Worm (Caenorhabditis elegans) whole organism, late embryonic: ENCODE results near the gene dnc-3.

Experiments used
- C08G9.2 ChIP-seq: sonication (generic microtip); optimal IDR thresholded peaks from 2 replicates; lab custom pipeline; 2016; ENCODE audit warnings: mild to moderate bottlenecking, missing genetic modification characterization, moderate library complexity, missing compliant biosample characterization
- C38D4.7 ChIP-seq: fragments of 200-800 bp; sonication (Bioruptor generic); optimal IDR thresholded peaks from 2 replicates; lab custom pipeline; 2018; ENCODE audit warnings: mild to moderate bottlenecking, missing genetic modification characterization, moderate library complexity, missing compliant biosample characterization
- F13H6.1 ChIP-seq: sonication (generic microtip); optimal IDR thresholded peaks from 2 replicates; lab custom pipeline; 2016; ENCODE audit warnings: missing genetic modification characterization, missing compliant biosample characterization
- K09A11.1 ChIP-seq: sonication (generic microtip); optimal IDR thresholded peaks from 2 replicates; lab custom pipeline; 2017; ENCODE audit warnings: antibody characterized with exemption, mild to moderate bottlenecking, missing genetic modification characterization, missing compliant biosample characterization; ENCODE audit not compliant: insufficient read depth
- Y22D7AL.16 ChIP-seq: sonication (generic microtip); optimal IDR thresholded peaks from 2 replicates; lab custom pipeline; 2016; ENCODE audit warnings: missing genetic modification characterization, missing compliant biosample characterization
- ceh-19 ChIP-seq: fragments of 200-800 bp; sonication (Bioruptor generic); optimal IDR thresholded peaks from 2 replicates; lab custom pipeline; 2018; ENCODE audit warnings: mild to moderate bottlenecking, missing genetic modification characterization, missing compliant biosample characterization
- ceh-2 ChIP-seq: sonication (generic microtip); optimal IDR thresholded peaks from 2 replicates; lab custom pipeline; 2016; ENCODE audit warnings: missing genotype, missing genetic modification characterization, missing compliant biosample characterization
- ceh-45 ChIP-seq: fragments of 200-800 bp; sonication (Bioruptor generic); IDR thresholded peaks from 2 replicates; pipeline ENCODE4 v1.3.6; 2022; ENCODE audit warnings: missing genetic modification reagents, missing genetic modification characterization, missing compliant biosample characterization
- ceh-48 ChIP-seq: sonication (generic microtip); optimal IDR thresholded peaks from 2 replicates; lab custom pipeline; 2016; ENCODE audit warnings: missing genetic modification characterization, inconsistent platforms, missing compliant biosample characterization
- ceh-6 ChIP-seq: fragments of 200-800 bp; sonication (Bioruptor generic); optimal IDR thresholded peaks from 2 replicates; lab custom pipeline; 2018; ENCODE audit warnings: mild to moderate bottlenecking, missing genetic modification characterization, missing compliant biosample characterization
- che-1 ChIP-seq: sonication (generic microtip); optimal IDR thresholded peaks from 2 replicates; lab custom pipeline; 2016; ENCODE audit warnings: mild to moderate bottlenecking, missing genetic modification characterization, missing compliant biosample characterization
- dve-1 ChIP-seq: sonication (generic microtip); optimal IDR thresholded peaks from 2 replicates; lab custom pipeline; 2017; ENCODE audit warnings: antibody characterized with exemption, mild to moderate bottlenecking, missing genetic modification characterization, missing compliant biosample characterization
- eyg-1 ChIP-seq: sonication (generic microtip); optimal IDR thresholded peaks from 2 replicates; lab custom pipeline; 2016; ENCODE audit warnings: missing genotype, missing genetic modification characterization, missing compliant biosample characterization
- fax-1 ChIP-seq: sonication (generic microtip); optimal IDR thresholded peaks from 2 replicates; lab custom pipeline; 2016; ENCODE audit warnings: missing genotype, missing genetic modification characterization, missing compliant biosample characterization
- fkh-6 ChIP-seq: sonication (generic microtip); optimal IDR thresholded peaks from 2 replicates; lab custom pipeline; 2016; ENCODE audit warnings: missing genetic modification characterization, missing compliant biosample characterization
- gmeb-2 ChIP-seq: sonication (generic microtip); optimal IDR thresholded peaks from 2 replicates; lab custom pipeline; 2016; ENCODE audit warnings: missing genetic modification characterization, inconsistent platforms, missing compliant biosample characterization
- hlh-13 ChIP-seq: fragments of 200-800 bp; sonication (Bioruptor generic); optimal IDR thresholded peaks from 2 replicates; lab custom pipeline; 2018; ENCODE audit warnings: mild to moderate bottlenecking, missing genetic modification characterization, missing compliant biosample characterization
- hlh-15 ChIP-seq: sonication (generic microtip); optimal IDR thresholded peaks from 2 replicates; lab custom pipeline; 2016; ENCODE audit warnings: missing genetic modification characterization, missing compliant biosample characterization
- hlh-30 ChIP-seq: sonication (generic microtip); optimal IDR thresholded peaks from 2 replicates; lab custom pipeline; 2017; ENCODE audit warnings: antibody characterized with exemption, missing genetic modification characterization, missing compliant biosample characterization; ENCODE audit not compliant: insufficient read depth
- hlh-6 ChIP-seq: sonication (generic microtip); optimal IDR thresholded peaks from 2 replicates; lab custom pipeline; 2016; ENCODE audit warnings: missing genotype, missing genetic modification characterization, missing compliant biosample characterization
- lin-11 ChIP-seq: fragments of 200-800 bp; sonication (Bioruptor generic); optimal IDR thresholded peaks from 2 replicates; lab custom pipeline; 2018; ENCODE audit warnings: mild to moderate bottlenecking, missing genetic modification characterization, missing compliant biosample characterization
- nhr-11 ChIP-seq: fragments of 150-350 bp; optimal IDR thresholded peaks from 2 replicates; lab custom pipeline; 2014; ENCODE audit warnings: missing biosample characterization, missing genetic modification characterization
- nhr-232 ChIP-seq: sonication (generic microtip); optimal IDR thresholded peaks from 2 replicates; lab custom pipeline; 2016; ENCODE audit warnings: missing genetic modification characterization, missing compliant biosample characterization
- pat-9 ChIP-seq: fragments of 200-800 bp; sonication (Bioruptor generic); optimal IDR thresholded peaks from 2 replicates; lab custom pipeline; 2018; ENCODE audit warnings: mild to moderate bottlenecking, missing genetic modification characterization, moderate library complexity, missing compliant biosample characterization
- pha-4 ChIP-seq: fragments of 150-350 bp; optimal IDR thresholded peaks from 2 replicates; lab custom pipeline; 2018; ENCODE audit warnings: missing biosample characterization, missing genetic modification reagents, missing genetic modification characterization
- ref-2 ChIP-seq: sonication (generic microtip); optimal IDR thresholded peaks from 2 replicates; lab custom pipeline; 2016; ENCODE audit warnings: missing genetic modification characterization, missing compliant biosample characterization
- rnt-1 ChIP-seq: sonication (generic microtip); optimal IDR thresholded peaks from 2 replicates; lab custom pipeline; 2016; ENCODE audit warnings: missing genetic modification characterization, missing compliant biosample characterization
- sdc-2 ChIP-seq: sonication (generic microtip); optimal IDR thresholded peaks from 2 replicates; lab custom pipeline; 2016; ENCODE audit warnings: missing genotype, missing genetic modification characterization, missing compliant biosample characterization
- sox-2 ChIP-seq: fragments of 200-800 bp; sonication (Bioruptor generic); IDR thresholded peaks from 2 replicates; pipeline ENCODE4 v1.3.6; 2022; ENCODE audit warnings: missing genetic modification reagents, missing genetic modification characterization, missing compliant biosample characterization
- sox-4 ChIP-seq: sonication (generic microtip); optimal IDR thresholded peaks from 2 replicates; lab custom pipeline; 2017; ENCODE audit warnings: mild to moderate bottlenecking, missing genetic modification characterization, inconsistent platforms, missing compliant biosample characterization
- syd-9 ChIP-seq: sonication (generic microtip); optimal IDR thresholded peaks from 2 replicates; lab custom pipeline; 2016; ENCODE audit warnings: mild to moderate bottlenecking, missing genetic modification characterization, moderate library complexity, missing compliant biosample characterization
- tbx-2 ChIP-seq: sonication (generic microtip); optimal IDR thresholded peaks from 2 replicates; lab custom pipeline; 2016; ENCODE audit warnings: missing genetic modification characterization, missing compliant biosample characterization
- ttx-3 ChIP-seq: sonication (generic microtip); optimal IDR thresholded peaks from 2 replicates; lab custom pipeline; 2016; ENCODE audit warnings: missing genetic modification reagents, missing genetic modification characterization, missing compliant biosample characterization
- unc-3 ChIP-seq, 2 experiments: fragments of 200-800 bp in 1 of 2; sonication (Bioruptor generic) in 1 of 2; sonication (generic microtip) in 1 of 2; conservative IDR thresholded peaks in 1 of 2; optimal IDR thresholded peaks in 1 of 2; 2 replicates each; pipeline versions ENCODE4 v1.3.6 to Lab custom; 2016 to 2022; ENCODE audit warnings: missing compliant biosample characterization in 2 of 2, missing genetic modification characterization in 2 of 2, missing genetic modification reagents in 1 of 2
- unc-86 ChIP-seq: sonication (generic microtip); optimal IDR thresholded peaks from 2 replicates; lab custom pipeline; 2016; ENCODE audit warnings: missing genetic modification characterization, missing compliant biosample characterization
- zip-5 ChIP-seq: sonication (generic microtip); optimal IDR thresholded peaks from 2 replicates; lab custom pipeline; 2016; ENCODE audit warnings: missing genetic modification characterization, missing compliant biosample characterization
- ztf-16 ChIP-seq: sonication (generic microtip); optimal IDR thresholded peaks from 2 replicates; lab custom pipeline; 2017; ENCODE audit warnings: missing genetic modification characterization, missing compliant biosample characterization

Gene dnc-3

ce11 chrII:3562419-3562818 is 8.9 kb downstream of the dnc-3 start, which contains the start of gene W10G11.3:
W10G11.3 (minus strand) TSS chrII:3562519.
- no peak for TF ChIP-seq ceh-45 (GFP tag; lab: Robert Waterston, UW)
- no peak for TF ChIP-seq eyg-1

ce11 chrII:3567066-3567465 is 13.5 kb downstream of the dnc-3 start:
- TF ChIP-seq hlh-30 (tag; lab: Kevin White, UChicago) (no peak), sox-2 (GFP tag; lab: Robert Waterston, UW) (no peak), unc-86 (tag; lab: Kevin White, UChicago) (no peak), ceh-2 (no peak), fkh-6 (no peak), dve-1 (tag; lab: Kevin White, UChicago) (no peak), nhr-11 (no peak), pha-4 (tag; lab: Kevin White, UChicago) (no peak)

ce11 chrII:3567576-3567975 is 14.1 kb downstream of the dnc-3 start:
- TF ChIP-seq ceh-19 (GFP tag; lab: Kevin White, UChicago) (peak; percentile 25), gmeb-2 (tag; lab: Kevin White, UChicago) (peak; percentile 55), ceh-6 (GFP tag; lab: Kevin White, UChicago) (peak; percentile 70), eyg-1 (peak; percentile 60), che-1 (peak; percentile 49), ztf-16 (tag; lab: Kevin White, UChicago) (peak; percentile 25), sox-4 (tag; lab: Kevin White, UChicago) (peak; percentile 42), fax-1 (tag; lab: Kevin White, UChicago) (peak; percentile 19), Y22D7AL.16 (peak; percentile 41), fkh-6 (peak; percentile 55), lin-11 (tag; lab: Kevin White, UChicago) (peak; percentile 38), ref-2 (tag; lab: Kevin White, UChicago) (peak; percentile 8), nhr-232 (tag; lab: Kevin White, UChicago) (peak; percentile 30), C38D4.7 (GFP tag; lab: Kevin White, UChicago) (peak; percentile 37), unc-3 (GFP tag; conservative IDR thresholded peaks at IDR 0.05; lab: Robert Waterston, UW) (peak; percentile 40; the same call in 1 of the 2 replicates), unc-3 (tag; optimal IDR thresholded peaks at IDR 0.05; lab: Kevin White, UChicago) (peak; percentile 42), C08G9.2 (tag; lab: Kevin White, UChicago) (peak; percentile 42), dve-1 (tag; lab: Kevin White, UChicago) (peak; percentile 23), K09A11.1 (tag; lab: Kevin White, UChicago) (peak; percentile 12), syd-9 (tag; lab: Kevin White, UChicago) (peak; percentile 46), zip-5 (tag; lab: Kevin White, UChicago) (peak; percentile 12), sdc-2 (peak; percentile 20), unc-86 (tag; lab: Kevin White, UChicago) (peak; percentile 34), hlh-15 (peak; percentile 43), tbx-2 (tag; lab: Kevin White, UChicago) (peak; percentile 4), F13H6.1 (tag; lab: Kevin White, UChicago) (peak; percentile 2), pat-9 (tag; lab: Kevin White, UChicago) (peak; percentile 55), ceh-45 (GFP tag; lab: Robert Waterston, UW) (peak; percentile 55; the same call in 1 of the 2 replicates), hlh-6 (tag; lab: Kevin White, UChicago) (peak; percentile 61)
- TF ChIP-seq, all 69 proteins: peak for 28; not testable (repeated sequence) for 41

- TF ChIP-seq nhr-11 (no peak), ceh-48 (tag; lab: Kevin White, UChicago) (no peak), hlh-13 (GFP tag; lab: Kevin White, UChicago) (no peak), ttx-3 (no peak), rnt-1 (tag; lab: Kevin White, UChicago) (no peak)
These were observed 15.6 kb downstream of the dnc-3 start, which contains the start of gene clec-127 for ce11 chrII:3569118-3569517. clec-127 (minus strand) TSS chrII:3569218.
